Worm (Caenorhabditis elegans): Measurements from ENCODE around the gene K12H6.9.

Gene K12H6.9

DNA sequence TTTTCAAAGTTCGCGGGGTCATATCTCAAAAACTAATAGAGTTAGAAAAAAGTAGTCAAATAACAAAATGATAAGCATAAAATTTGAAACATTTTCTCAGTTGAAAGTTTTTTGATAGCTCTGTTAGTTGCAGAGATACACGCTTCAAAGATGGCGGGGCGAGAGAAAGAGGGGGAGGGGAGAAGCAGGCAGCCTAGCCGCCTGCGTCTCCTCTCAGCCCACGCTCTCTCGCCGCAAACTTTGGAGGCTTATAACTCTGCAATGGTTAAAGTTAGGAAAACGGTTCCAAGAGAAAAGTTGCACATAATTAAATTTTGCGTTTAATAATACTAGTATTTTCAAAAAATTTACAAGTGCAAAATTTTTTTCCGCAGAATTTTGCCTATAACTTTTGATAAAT, 22.4 kb upstream of the K12H6.9 start:
- TF ChIP-seq cebp-2 (GFP tag; IDR thresholded peaks at IDR 0.05) (no peak), hmg-1.2 (GFP tag; IDR thresholded peaks at IDR 0.05) (peak; percentile 55), snpc-1.1 (tag; optimal IDR thresholded peaks at IDR 0.05; ENCODE audit: insufficient read depth) (no peak), zfh-2 (GFP tag; conservative IDR thresholded peaks at IDR 0.05) (peak; percentile 58; the same call in 1 of the 2 replicates)

DNA sequence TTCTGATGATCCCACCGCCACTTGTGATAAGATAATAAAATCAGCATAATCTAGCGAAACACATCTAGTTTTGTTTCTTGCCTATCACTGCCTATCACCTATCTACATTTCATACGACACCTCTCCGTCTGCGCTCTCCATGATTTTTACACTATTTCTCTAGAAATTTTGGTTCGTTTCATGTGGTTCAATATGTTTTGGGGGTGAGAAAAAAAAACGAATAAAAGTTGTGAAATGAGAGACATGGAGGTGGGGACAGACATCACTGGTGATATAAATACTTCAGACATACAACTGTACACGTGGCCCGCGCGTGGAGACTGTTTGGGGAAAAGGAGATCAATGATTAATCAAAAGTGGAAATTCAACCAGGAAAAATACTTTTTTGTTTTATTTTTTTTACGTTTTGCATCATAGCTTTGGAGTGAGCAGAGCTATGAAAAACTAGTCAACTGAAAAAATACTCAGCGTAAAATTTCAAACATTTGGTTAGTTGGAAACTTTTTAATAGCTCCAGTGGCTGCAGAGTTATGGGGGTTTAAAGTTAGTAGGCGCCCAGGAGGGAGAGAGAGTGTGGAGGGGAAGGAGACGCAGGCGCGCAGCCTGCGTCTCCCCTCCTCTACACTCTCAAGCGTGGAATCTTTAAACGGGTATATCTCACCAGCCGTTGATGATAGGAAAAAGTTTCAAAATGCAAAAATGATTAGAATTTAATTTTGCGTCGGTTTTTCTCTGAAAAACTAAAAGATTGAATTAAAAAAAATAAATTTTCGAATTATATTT, 21.2 kb upstream of the K12H6.9 start:
- TF ChIP-seq nhr-80 (tag; optimal IDR thresholded peaks at IDR 0.05) = peak; percentile 75
- TF ChIP-seq egrh-3 (GFP tag; IDR thresholded peaks at IDR 0.05) = no peak
- no peak for TF ChIP-seq unc-130 (GFP tag; optimal IDR thresholded peaks at IDR 0.05)
- no peak for TF ChIP-seq F10E7.11 (tag; optimal IDR thresholded peaks at IDR 0.05)
- TF ChIP-seq cebp-1 (GFP tag; IDR thresholded peaks at IDR 0.05) = no peak
- TF ChIP-seq cebp-1 (tag; optimal IDR thresholded peaks at IDR 0.05) = peak; percentile 44
- peak; percentile 91 for TF ChIP-seq hmg-1.2 (GFP tag; IDR thresholded peaks at IDR 0.05)

ce11 chrII:2804245-2804644, 20.0 kb upstream of the K12H6.9 start:
- TF ChIP-seq F23B12.7 (tag; optimal IDR thresholded peaks at IDR 0.05; ENCODE audit: insufficient read depth) (peak; percentile 36), tlf-1 (GFP tag; optimal IDR thresholded peaks at IDR 0.05) (no peak), cebp-1 (GFP tag; IDR thresholded peaks at IDR 0.05) (no peak), cebp-1 (tag; optimal IDR thresholded peaks at IDR 0.05) (peak; percentile 2), F22D6.2 (tag; optimal IDR thresholded peaks at IDR 0.05) (no peak), hmg-1.2 (GFP tag; IDR thresholded peaks at IDR 0.05) (peak; percentile 33; the same call in 1 of the 2 replicates), snpc-3.4 (tag; optimal IDR thresholded peaks at IDR 0.05) (no peak), somi-1 (GFP tag; optimal IDR thresholded peaks at IDR 0.05) (peak; percentile 45), lin-54 (GFP tag; optimal IDR thresholded peaks at IDR 0.05) (no peak)

ce11 chrII:2804949-2805348, 19.3 kb upstream of the K12H6.9 start:
- TF ChIP-seq F23B12.7 (tag; optimal IDR thresholded peaks at IDR 0.05; ENCODE audit: insufficient read depth) (no peak), gei-17 (GFP tag; optimal IDR thresholded peaks at IDR 0.05) (no peak), K12H6.12 (tag; optimal IDR thresholded peaks at IDR 0.05) (no peak), F39B2.1 (GFP tag; IDR thresholded peaks at IDR 0.05) (no peak), F55B11.4 (tag; optimal IDR thresholded peaks at IDR 0.05; ENCODE audit: borderline replicate concordance, insufficient read depth) (no peak), mes-4 (tag; optimal IDR thresholded peaks at IDR 0.05) (no peak), somi-1 (GFP tag; optimal IDR thresholded peaks at IDR 0.05) (no peak), cebp-1 (GFP tag; IDR thresholded peaks at IDR 0.05) (no peak), cebp-1 (tag; optimal IDR thresholded peaks at IDR 0.05) (peak; percentile 46), ceh-40 (GFP tag; IDR thresholded peaks at IDR 0.05) (no peak), attf-3 (GFP tag; conservative IDR thresholded peaks at IDR 0.05) (no peak), fkh-3 (tag; optimal IDR thresholded peaks at IDR 0.05) (no peak), madf-10 (tag; optimal IDR thresholded peaks at IDR 0.05) (no peak), him-1 (tag; optimal IDR thresholded peaks at IDR 0.05) (no peak), die-1 (tag; optimal IDR thresholded peaks at IDR 0.05) (no peak), ets-4 (GFP tag; optimal IDR thresholded peaks at IDR 0.05) (no peak), attf-5 (GFP tag; optimal IDR thresholded peaks at IDR 0.05) (no peak), hlh-12 (tag; optimal IDR thresholded peaks at IDR 0.05) (no peak), nhr-80 (tag; optimal IDR thresholded peaks at IDR 0.05) (peak; percentile 65), nfyb-1 (GFP tag; IDR thresholded peaks at IDR 0.05) (no peak), let-526 (GFP tag; IDR thresholded peaks at IDR 0.05) (0 out of 2 replicates have a peak, but pooled peaks have one; percentile 30), pbrm-1 (GFP tag; IDR thresholded peaks at IDR 0.05) (no peak), bed-2 (GFP tag; IDR thresholded peaks at IDR 0.05) (no peak), F10E7.11 (tag; optimal IDR thresholded peaks at IDR 0.05) (no peak), mel-28 (tag; optimal IDR thresholded peaks at IDR 0.05; ENCODE audit: borderline replicate concordance) (no peak), hmg-1.2 (GFP tag; IDR thresholded peaks at IDR 0.05) (peak; percentile 81), tlf-1 (GFP tag; optimal IDR thresholded peaks at IDR 0.05) (no peak), snpc-4 (GFP tag; optimal IDR thresholded peaks at IDR 0.05) (no peak), snpc-4 (tag; optimal IDR thresholded peaks at IDR 0.05) (no peak), ccch-3 (GFP tag; optimal IDR thresholded peaks at IDR 0.05) (no peak), B0035.1 (tag; optimal IDR thresholded peaks at IDR 0.05) (no peak), snpc-3.4 (tag; optimal IDR thresholded peaks at IDR 0.05) (no peak), Y53G8AR.9 (GFP tag; conservative IDR thresholded peaks at IDR 0.05) (0 out of 2 replicates have a peak, but pooled peaks have one; percentile 29)
